Fruit fly (Drosophila melanogaster): ENCODE measurements around the gene CG7542.

The CG7542 gene

dm6 chr3L:17596897-17597296, 47.3 kb downstream of the CG7542 start (continued):
- TF ChIP-seq CG14860 (GFP tag; IDR thresholded peaks at IDR 0.05; ENCODE audit: partially characterized antibody) (no peak), Dek (tag; optimal IDR thresholded peaks at IDR 0.05) (no peak), CG30403 (GFP tag; optimal IDR thresholded peaks at IDR 0.05) (peak; percentile 23), CkIIα-i1 (GFP tag; IDR thresholded peaks at IDR 0.05) (no peak), CG7839 (tag; optimal IDR thresholded peaks at IDR 0.05) (no peak), CG11560 (tag; IDR thresholded peaks at IDR 0.05) (no peak; the same call in 2 of the 3 replicates), Hey (tag; optimal IDR thresholded peaks at IDR 0.05) (no peak), pita (GFP tag; optimal IDR thresholded peaks at IDR 0.05) (peak; percentile 92), CG4282 (GFP tag; optimal IDR thresholded peaks at IDR 0.05) (peak; percentile 24), E2f1 (GFP tag; IDR thresholded peaks at IDR 0.05) (no peak), gro (GFP tag; optimal IDR thresholded peaks at IDR 0.05) (peak; percentile 77), CG3726 (GFP tag; IDR thresholded peaks at IDR 0.05) (no peak), CG1603 (tag; optimal IDR thresholded peaks at IDR 0.05) (peak; percentile 56), CG11695 (GFP tag; IDR thresholded peaks at IDR 0.05) (no peak), CG13624 (GFP tag; optimal IDR thresholded peaks at IDR 0.05) (peak; percentile 32), CG18619 (GFP tag; optimal IDR thresholded peaks at IDR 0.05) (no peak), hbn (GFP tag; IDR thresholded peaks at IDR 0.05; ENCODE audit: partially characterized antibody) (no peak), HmgZ (tag; optimal IDR thresholded peaks at IDR 0.05) (peak; percentile 86), lilli (GFP tag; optimal IDR thresholded peaks at IDR 0.05) (no peak), Mes4 (GFP tag; optimal IDR thresholded peaks at IDR 0.05) (no peak), CG4617 (GFP tag; optimal IDR thresholded peaks at IDR 0.05; ENCODE audit: borderline replicate concordance) (no peak), Taf1 (GFP tag; IDR thresholded peaks at IDR 0.05) (no peak), yki (optimal IDR thresholded peaks at IDR 0.05) (no peak), insv (GFP tag; optimal IDR thresholded peaks at IDR 0.05) (peak in 1 of 2 experiments; percentile 38), slbo (GFP tag; IDR thresholded peaks at IDR 0.05) (peak; percentile 8; the same call in 1 of the 2 replicates), CG18476 (GFP tag; optimal IDR thresholded peaks at IDR 0.05) (no peak), CG1233 (GFP tag; optimal IDR thresholded peaks at IDR 0.05) (no peak), CG12155 (GFP tag; optimal IDR thresholded peaks at IDR 0.05) (peak; percentile 22), Asciz (GFP tag; optimal IDR thresholded peaks at IDR 0.05) (no peak), CG33213 (GFP tag; optimal IDR thresholded peaks at IDR 0.05) (peak; percentile 56), sens-2 (GFP tag; IDR thresholded peaks at IDR 0.05) (no peak), gem (tag; optimal IDR thresholded peaks at IDR 0.05) (peak; percentile 19), CG1832 (GFP tag; optimal IDR thresholded peaks at IDR 0.05) (no peak), CG10654 (GFP tag; optimal IDR thresholded peaks at IDR 0.05) (no peak), Bteb2 (GFP tag; optimal IDR thresholded peaks at IDR 0.05) (no peak), nmo (GFP tag; optimal IDR thresholded peaks at IDR 0.05) (peak; percentile 27), sim (GFP tag; IDR thresholded peaks at IDR 0.05) (no peak), Doc3 (GFP tag; IDR thresholded peaks at IDR 0.05; ENCODE audit: partially characterized antibody) (no peak), pum (GFP tag; optimal IDR thresholded peaks at IDR 0.05) (peak; percentile 16), CG12744 (GFP tag; optimal IDR thresholded peaks at IDR 0.05) (peak; percentile 18), CG6813 (GFP tag; optimal IDR thresholded peaks at IDR 0.05) (no peak), luna (GFP tag; optimal IDR thresholded peaks at IDR 0.05) (peak; percentile 27), knrl (GFP tag; IDR thresholded peaks at IDR 0.05; ENCODE audit: partially characterized antibody) (peak; percentile 73), CTCF (GFP tag; optimal IDR thresholded peaks at IDR 0.05) (peak; percentile 96), Fer1 (GFP tag; optimal IDR thresholded peaks at IDR 0.05) (peak; percentile 5), gt (GFP tag; IDR thresholded peaks at IDR 0.05) (no peak), sug (tag; optimal IDR thresholded peaks at IDR 0.05) (peak; percentile 55), Hmx (GFP tag; optimal IDR thresholded peaks at IDR 0.05) (no peak), Ravus (GFP tag; IDR thresholded peaks at IDR 0.05) (no peak), Mrtf (GFP tag; IDR thresholded peaks at IDR 0.05) (no peak), CG5953 (GFP tag; IDR thresholded peaks at IDR 0.05) (no peak), CG12104 (GFP tag; optimal IDR thresholded peaks at IDR 0.05) (no peak), CG10267 (tag; optimal IDR thresholded peaks at IDR 0.05) (peak; percentile 55)

Measured in whole organism, embryonic.